Fruit fly (Drosophila melanogaster) whole organism: ENCODE results near the gene Trmt112.

ENCODE experiments used
- EcR ChIP-seq, 2 experiments: fragments of >200 bp; optimal IDR thresholded peaks; 2 replicates each; lab custom pipeline; 2017; ENCODE audit warnings: missing biosample characterization in 2 of 2, missing genetic modification characterization in 2 of 2, missing genetic modification reagents in 2 of 2
- psq ChIP-seq: fragments of >200 bp; optimal IDR thresholded peaks from 2 replicates; lab custom pipeline; 2017
- usp ChIP-seq: fragments of >200 bp; optimal IDR thresholded peaks from 2 replicates; lab custom pipeline; 2017; ENCODE audit warnings: missing biosample characterization, missing genetic modification characterization, mixed read lengths

- TF ChIP-seq psq (lab: Kevin White, UChicago) = no peak
- no peak for TF ChIP-seq EcR (GFP tag; optimal IDR thresholded peaks at IDR 0.05; lab: Kevin White, UChicago)
- no peak for TF ChIP-seq usp (GFP tag; lab: Kevin White, UChicago)
Observed at dm6 chr3L:21223268-21223667, 6.6 kb upstream of the Trmt112 start.
